Fruit fly (Drosophila melanogaster): ENCODE results near the gene Rtel1.

Rtel1 gene

DNA sequence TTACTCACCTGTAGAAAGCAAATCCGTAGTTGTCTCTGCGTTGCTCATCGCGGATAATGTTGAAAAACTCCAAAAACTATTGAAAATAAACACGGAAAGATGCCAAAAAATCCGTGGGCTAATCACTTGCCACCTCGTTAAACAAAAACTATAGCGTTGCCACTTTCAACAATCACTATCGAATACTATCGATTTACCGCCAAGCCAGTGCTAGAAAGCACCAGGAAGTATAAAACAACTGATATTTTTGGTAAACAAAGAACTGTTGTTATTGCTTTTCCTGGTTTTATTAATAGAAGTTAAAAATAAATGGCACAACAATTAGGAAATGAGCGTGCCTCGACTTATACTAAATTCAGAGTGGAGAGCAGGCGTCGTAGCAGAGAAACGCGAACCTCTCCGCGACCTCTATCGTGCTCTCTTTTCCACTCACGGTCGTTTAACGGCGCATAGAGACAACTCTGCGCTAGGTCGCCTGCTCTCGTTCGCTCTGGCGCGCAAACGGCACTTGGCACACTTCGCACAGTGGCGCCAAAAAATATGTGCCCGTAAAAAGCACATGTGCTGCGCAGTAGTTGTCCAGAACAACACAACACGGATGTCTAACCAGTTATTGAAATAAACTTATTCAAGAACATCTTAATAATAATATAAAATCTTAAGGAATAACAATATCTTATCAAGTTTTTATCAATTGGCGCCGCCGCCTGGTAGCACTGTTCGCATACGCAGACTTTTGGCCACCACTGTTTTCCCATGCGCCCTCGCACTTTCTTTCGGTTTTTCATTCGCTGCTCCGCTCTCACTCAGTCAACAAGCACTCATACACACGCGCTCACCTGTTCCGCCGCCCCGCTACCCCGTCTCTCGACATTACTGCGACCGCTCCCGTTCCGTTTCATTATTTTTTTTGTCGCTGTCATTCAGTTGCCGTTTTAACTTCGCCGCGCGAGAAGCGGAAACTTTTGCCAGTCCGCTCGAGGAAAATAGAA, 7.6 kb downstream of the Rtel1 start, which contains the start of the genes lin-52 and CG15771 (continued):
- TF ChIP-seq CG10654 (GFP tag; optimal IDR thresholded peaks at IDR 0.05) (peak; percentile 80), CG3065 (GFP tag; optimal IDR thresholded peaks at IDR 0.05) (peak; percentile 76), chif (GFP tag; optimal IDR thresholded peaks at IDR 0.05) (peak; percentile 41 to 80), CG17612 (GFP tag; IDR thresholded peaks at IDR 0.05) (peak; percentile 76), CG12942 (GFP tag; optimal IDR thresholded peaks at IDR 0.05) (peak; percentile 86), CG7963 (GFP tag; IDR thresholded peaks at IDR 0.05; ENCODE audit: partially characterized antibody) (peak; percentile 7; the same call in 1 of the 3 replicates), aop (GFP tag; IDR thresholded peaks at IDR 0.05) (peak; percentile 29), ash1 (GFP tag; optimal IDR thresholded peaks at IDR 0.05) (no peak), Opbp (GFP tag; IDR thresholded peaks at IDR 0.05; ENCODE audit: partially characterized antibody) (no peak), CG11093 (GFP tag; IDR thresholded peaks at IDR 0.05) (peak; percentile 96), MESR4 (GFP tag; optimal IDR thresholded peaks at IDR 0.05) (peak; percentile 31), emc (GFP tag; optimal IDR thresholded peaks at IDR 0.05) (peak; percentile 39), pan (optimal IDR thresholded peaks at IDR 0.05) (no peak), pan (GFP tag; optimal IDR thresholded peaks at IDR 0.05 in 1 of 2, IDR thresholded peaks at IDR 0.05 in 1 of 2) (peak in 1 of 2 experiments; percentile 94), CG14965 (GFP tag; optimal IDR thresholded peaks at IDR 0.05; ENCODE audit: borderline replicate concordance) (no peak), CG1832 (GFP tag; optimal IDR thresholded peaks at IDR 0.05) (peak; percentile 85), Eip74EF (GFP tag; optimal IDR thresholded peaks at IDR 0.05) (peak in 1 of 2 experiments; percentile 94), YL-1 (GFP tag; optimal IDR thresholded peaks at IDR 0.05) (peak; percentile 97), CTCF (GFP tag; optimal IDR thresholded peaks at IDR 0.05) (peak; percentile 69), Antp (GFP tag; optimal IDR thresholded peaks at IDR 0.05) (peak; percentile 56), Mad (GFP tag; optimal IDR thresholded peaks at IDR 0.05) (peak; percentile 82), CG17186 (GFP tag; optimal IDR thresholded peaks at IDR 0.05) (peak; percentile 62), bcd (GFP tag; optimal IDR thresholded peaks at IDR 0.05) (peak; percentile 95), hbn (GFP tag; IDR thresholded peaks at IDR 0.05; ENCODE audit: partially characterized antibody) (peak; percentile 33; the same call in 1 of the 2 replicates), CG4404 (GFP tag; IDR thresholded peaks at IDR 0.05) (peak; percentile 94), odd (GFP tag; optimal IDR thresholded peaks at IDR 0.05) (peak; percentile 96), oc (tag; optimal IDR thresholded peaks at IDR 0.05) (peak; percentile 90), CG34422 (GFP tag; IDR thresholded peaks at IDR 0.05) (peak; percentile 91), D (optimal IDR thresholded peaks at IDR 0.05) (no peak), D (GFP tag; optimal IDR thresholded peaks at IDR 0.05) (peak; percentile 94), lov (optimal IDR thresholded peaks at IDR 0.05) (no peak), lov (GFP tag; IDR thresholded peaks at IDR 0.05) (peak; percentile 86), CG2678 (tag; optimal IDR thresholded peaks at IDR 0.05) (peak; percentile 98), gt (GFP tag; IDR thresholded peaks at IDR 0.05) (peak; percentile 77), CG9609 (GFP tag; optimal IDR thresholded peaks at IDR 0.05) (peak; percentile 2), CG16815 (GFP tag; optimal IDR thresholded peaks at IDR 0.05) (peak; percentile 94), nau (GFP tag; optimal IDR thresholded peaks at IDR 0.05) (peak; percentile 95), Aef1 (GFP tag; IDR thresholded peaks at IDR 0.05) (peak; percentile 95), Awh (GFP tag; IDR thresholded peaks at IDR 0.05) (peak; percentile 90), bab2 (GFP tag; optimal IDR thresholded peaks at IDR 0.05) (peak; percentile 67), HLH4C (GFP tag; IDR thresholded peaks at IDR 0.05; ENCODE audit: partially characterized antibody) (0 out of 3 replicates have a peak, but pooled peaks have one; percentile 24), esg (GFP tag; conservative IDR thresholded peaks at IDR 0.05) (peak; percentile 96), dimm (GFP tag; IDR thresholded peaks at IDR 0.05) (peak; percentile 84; the same call in 1 of the 2 replicates), usp (GFP tag; optimal IDR thresholded peaks at IDR 0.05) (no peak), Dp (GFP tag; optimal IDR thresholded peaks at IDR 0.05) (peak; percentile 57), da (GFP tag; optimal IDR thresholded peaks at IDR 0.05) (peak; percentile 70), HLHmδ (GFP tag; optimal IDR thresholded peaks at IDR 0.05) (peak; percentile 41), MBD-R2 (GFP tag; IDR thresholded peaks at IDR 0.05) (peak; percentile 74), E2f2 (GFP tag; IDR thresholded peaks at IDR 0.05) (peak; percentile 78)

Data from whole organism, embryonic.